Worm (Caenorhabditis elegans): ENCODE results near the gene txt-18.

The txt-18 gene

ce11 chrII:6347341-6348118, 3.7 kb downstream of the txt-18 start, which contains the start of gene lgg-1 (continued):
- no peak for TF ChIP-seq bed-1 (GFP tag; IDR thresholded peaks at IDR 0.05)
- no peak for TF ChIP-seq hlh-26 (GFP tag; conservative IDR thresholded peaks at IDR 0.05)
- no peak for TF ChIP-seq tbx-9 (tag; optimal IDR thresholded peaks at IDR 0.05; ENCODE audit: borderline replicate concordance)
- peak; percentile 52 for TF ChIP-seq hmg-1.2 (GFP tag; IDR thresholded peaks at IDR 0.05)
- no peak for TF ChIP-seq lsy-27 (tag; optimal IDR thresholded peaks at IDR 0.05; ENCODE audit: borderline replicate concordance, insufficient read depth)
- no peak for TF ChIP-seq akir-1 (GFP tag; optimal IDR thresholded peaks at IDR 0.05)
- no peak for TF ChIP-seq ztf-28 (GFP tag; IDR thresholded peaks at IDR 0.05)
- peak; percentile 79 for TF ChIP-seq nfyb-1 (GFP tag; IDR thresholded peaks at IDR 0.05)
- no peak for TF ChIP-seq ets-4 (GFP tag; optimal IDR thresholded peaks at IDR 0.05)
- TF ChIP-seq xnd-1 (tag; optimal IDR thresholded peaks at IDR 0.05): no peak
- peak; percentile 83 for TF ChIP-seq pha-4 (tag; optimal IDR thresholded peaks at IDR 0.05)
- no peak for TF ChIP-seq repo-1 (tag; optimal IDR thresholded peaks at IDR 0.05)
- TF ChIP-seq hlh-12 (tag; optimal IDR thresholded peaks at IDR 0.05): no peak
- TF ChIP-seq T26A5.8 (tag; optimal IDR thresholded peaks at IDR 0.05): no peak
- no peak for TF ChIP-seq hrde-1 (tag; optimal IDR thresholded peaks at IDR 0.05; ENCODE audit: borderline replicate concordance)
- TF ChIP-seq hmg-20 (GFP tag; IDR thresholded peaks at IDR 0.05): peak; percentile 6; the same call in 1 of the 2 replicates
- TF ChIP-seq madf-6 (GFP tag; IDR thresholded peaks at IDR 0.05): peak; percentile 33; the same call in 1 of the 2 replicates
- no peak for TF ChIP-seq B0261.1 (tag; optimal IDR thresholded peaks at IDR 0.05)
- no peak for TF ChIP-seq T07F8.4 (tag; optimal IDR thresholded peaks at IDR 0.05)
- peak; percentile 72 for TF ChIP-seq ZK185.1 (tag; optimal IDR thresholded peaks at IDR 0.05; ENCODE audit: poor library complexity, severe bottlenecking)
- peak; percentile 29; the same call in 1 of the 2 replicates for TF ChIP-seq egrh-3 (GFP tag; IDR thresholded peaks at IDR 0.05)
- TF ChIP-seq cebp-2 (GFP tag; IDR thresholded peaks at IDR 0.05): 0 out of 2 replicates have a peak, but pooled peaks have one; percentile 63
- no peak for TF ChIP-seq nfya-1 (tag; optimal IDR thresholded peaks at IDR 0.05; ENCODE audit: borderline replicate concordance, insufficient read depth)
- TF ChIP-seq pbrm-1 (GFP tag; IDR thresholded peaks at IDR 0.05): peak; percentile 61
- TF ChIP-seq rpc-1 (optimal IDR thresholded peaks at IDR 0.05): no peak
- no peak for TF ChIP-seq rpc-1 (tag; optimal IDR thresholded peaks at IDR 0.05)
- no peak for TF ChIP-seq tlf-1 (GFP tag; optimal IDR thresholded peaks at IDR 0.05)
- TF ChIP-seq Y53F4B.3 (GFP tag; IDR thresholded peaks at IDR 0.05): no peak
- TF ChIP-seq atf-7 (tag; optimal IDR thresholded peaks at IDR 0.05): no peak
- peak; percentile 18; the same call in 1 of the 2 replicates for TF ChIP-seq Y67H2A.10 (GFP tag; conservative IDR thresholded peaks at IDR 0.05)
- no peak for TF ChIP-seq F55B11.4 (tag; optimal IDR thresholded peaks at IDR 0.05; ENCODE audit: borderline replicate concordance, insufficient read depth)
- TF ChIP-seq mel-28 (tag; optimal IDR thresholded peaks at IDR 0.05; ENCODE audit: borderline replicate concordance): no peak
- TF ChIP-seq madf-10 (tag; optimal IDR thresholded peaks at IDR 0.05): no peak
- no peak for TF ChIP-seq rcor-1 (GFP tag; IDR thresholded peaks at IDR 0.05)
- no peak for TF ChIP-seq dpff-1 (tag; optimal IDR thresholded peaks at IDR 0.05)
- no peak for TF ChIP-seq sea-2 (GFP tag; IDR thresholded peaks at IDR 0.05)
- TF ChIP-seq F57A8.1 (GFP tag; optimal IDR thresholded peaks at IDR 0.05): peak; percentile 0
- TF ChIP-seq egl-44 (GFP tag; IDR thresholded peaks at IDR 0.05): no peak; the same call in 1 of the 2 replicates
- TF ChIP-seq attf-3 (GFP tag; conservative IDR thresholded peaks at IDR 0.05): no peak
- TF ChIP-seq lin-35 (GFP tag; optimal IDR thresholded peaks at IDR 0.05): peak in 1 of 3 experiments; percentile 60
- TF ChIP-seq madf-3 (GFP tag; IDR thresholded peaks at IDR 0.05): no peak
- TF ChIP-seq ceh-27 (GFP tag; optimal IDR thresholded peaks at IDR 0.05): peak; percentile 41
- no peak for TF ChIP-seq F22D6.2 (tag; optimal IDR thresholded peaks at IDR 0.05)
- peak in 1 of 2 experiments; percentile 38 for TF ChIP-seq let-607 (tag; optimal IDR thresholded peaks at IDR 0.05)
- TF ChIP-seq gei-17 (GFP tag; optimal IDR thresholded peaks at IDR 0.05): no peak
- TF ChIP-seq unc-62 (GFP tag; optimal IDR thresholded peaks at IDR 0.05): no peak
- TF ChIP-seq ztf-22 (GFP tag; optimal IDR thresholded peaks at IDR 0.05): no peak
